Worm (Caenorhabditis elegans): ENCODE data around the gene hcp-3.

- no peak for TF ChIP-seq ces-1 (GFP tag; optimal IDR thresholded peaks at IDR 0.05)
- TF ChIP-seq cey-2 (tag; optimal IDR thresholded peaks at IDR 0.05; ENCODE audit: borderline replicate concordance, insufficient read depth): no peak
- no peak for TF ChIP-seq hmg-1.1 (GFP tag; IDR thresholded peaks at IDR 0.05)
- no peak for TF ChIP-seq pqm-1 (tag; optimal IDR thresholded peaks at IDR 0.05)
Measured at ce11 chrIII:9583224-9583623, 33.0 kb downstream of the hcp-3 start.
